Worm (Caenorhabditis elegans) whole organism, L1 larva: ENCODE results near the gene Y75B8A.18.

ENCODE experiments used
- C16A3.4 ChIP-seq: fragments of 150-350 bp; optimal IDR thresholded peaks from 2 replicates; lab custom pipeline; 2014; ENCODE audit warnings: missing biosample characterization, missing genetic modification characterization
- C34B4.2 ChIP-seq: sonication (generic microtip); optimal IDR thresholded peaks from 2 replicates; lab custom pipeline; 2017; ENCODE audit warnings: mild to moderate bottlenecking, missing genetic modification characterization, missing compliant biosample characterization
- F16B12.6 ChIP-seq: fragments of 150-350 bp; optimal IDR thresholded peaks from 2 replicates; lab custom pipeline; 2014; ENCODE audit warnings: missing biosample characterization, missing genetic modification characterization
- Y116A8C.19 ChIP-seq: sonication (generic microtip); optimal IDR thresholded peaks from 2 replicates; lab custom pipeline; 2016; ENCODE audit warnings: missing compliant biosample characterization, missing genetic modification characterization, borderline replicate concordance
- alr-1 ChIP-seq: fragments of 200-800 bp; sonication (Bioruptor generic); optimal IDR thresholded peaks from 2 replicates; lab custom pipeline; 2018; ENCODE audit warnings: borderline replicate concordance, mild to moderate bottlenecking, missing genetic modification characterization, missing compliant biosample characterization
- aly-2 ChIP-seq: fragments of 150-350 bp; optimal IDR thresholded peaks from 2 replicates; lab custom pipeline; 2014; ENCODE audit warnings: missing biosample characterization, missing genetic modification characterization
- ama-1 ChIP-seq: fragments of 150-350 bp; optimal IDR thresholded peaks from 2 replicates; lab custom pipeline; 2014
- ceh-63 ChIP-seq: fragments of 200-800 bp; sonication (Bioruptor generic); optimal IDR thresholded peaks from 2 replicates; lab custom pipeline; 2018; ENCODE audit warnings: mild to moderate bottlenecking, missing genetic modification characterization, missing compliant biosample characterization
- ceh-8 ChIP-seq: fragments of 200-800 bp; sonication (Bioruptor generic); optimal IDR thresholded peaks from 2 replicates; lab custom pipeline; 2018; ENCODE audit warnings: mild to moderate bottlenecking, missing genetic modification characterization, moderate library complexity, missing compliant biosample characterization
- ces-1 ChIP-seq: fragments of 150-350 bp; optimal IDR thresholded peaks from 2 replicates; lab custom pipeline; 2014; ENCODE audit warnings: missing biosample characterization, missing genetic modification reagents, missing genetic modification characterization
- dsc-1 ChIP-seq: sonication (generic microtip); optimal IDR thresholded peaks from 2 replicates; lab custom pipeline; 2016; ENCODE audit warnings: mild to moderate bottlenecking, missing genetic modification characterization, missing compliant biosample characterization
- efl-1 ChIP-seq, 4 experiments: fragments of 150-350 bp; optimal IDR thresholded peaks in 3 of 4; peaks in 1 of 4; 1 replicate in 1 of 4; 2 replicates in 3 of 4; lab custom pipeline; 2014; ENCODE audit warnings: missing biosample characterization in 2 of 4, missing genetic modification characterization in 2 of 4, missing genetic modification reagents in 2 of 4
- efl-3 ChIP-seq: fragments of 200-800 bp; sonication (Bioruptor generic); optimal IDR thresholded peaks from 2 replicates; lab custom pipeline; 2018; ENCODE audit warnings: mild to moderate bottlenecking, missing genetic modification characterization, missing compliant biosample characterization
- egl-13 ChIP-seq: sonication (generic microtip); optimal IDR thresholded peaks from 2 replicates; lab custom pipeline; 2016; ENCODE audit warnings: missing genotype, missing genetic modification reagents, missing genetic modification characterization, missing compliant biosample characterization
- egl-27 ChIP-seq, 2 experiments: fragments of 150-350 bp in 1 of 2; sonication (generic microtip); optimal IDR thresholded peaks; 3 replicates each; lab custom pipeline; 2017 to 2018; ENCODE audit warnings: missing biosample characterization in 2 of 2, missing genetic modification characterization in 2 of 2, missing genetic modification reagents in 2 of 2
- elt-2 ChIP-seq: sonication (generic microtip); optimal IDR thresholded peaks from 2 replicates; lab custom pipeline; 2016; ENCODE audit warnings: missing genetic modification characterization, mild to moderate bottlenecking, inconsistent platforms, missing compliant biosample characterization, missing genetic modification reagents
- elt-3 ChIP-seq, 6 experiments: fragments of 150-350 bp in 1 of 6; sonication (generic microtip); optimal IDR thresholded peaks; 2 replicates each; lab custom pipeline; 2017 to 2018; ENCODE audit warnings: missing biosample characterization in 6 of 6, missing genetic modification characterization in 6 of 6, inconsistent platforms in 1 of 6
- ets-5 ChIP-seq: fragments of 200-800 bp; sonication (Bioruptor generic); IDR thresholded peaks from 2 replicates; pipeline ENCODE4 v1.3.6; 2022; ENCODE audit warnings: missing genetic modification characterization, missing compliant biosample characterization
- fkh-10 ChIP-seq: sonication (generic microtip); optimal IDR thresholded peaks from 2 replicates; lab custom pipeline; 2017; ENCODE audit warnings: missing biosample characterization, missing genetic modification reagents, missing genetic modification characterization
- fkh-8 ChIP-seq: sonication (generic microtip); optimal IDR thresholded peaks from 2 replicates; lab custom pipeline; 2016; ENCODE audit warnings: mild to moderate bottlenecking, missing genetic modification characterization, missing compliant biosample characterization
- grh-1 ChIP-seq: fragments of 200-800 bp; sonication (Bioruptor generic); IDR thresholded peaks from 2 replicates; pipeline ENCODE4 v1.3.6; 2022; ENCODE audit warnings: missing genetic modification reagents, missing genetic modification characterization, missing compliant biosample characterization
- hpl-2 ChIP-seq: fragments of 150-350 bp; optimal IDR thresholded peaks from 2 replicates; lab custom pipeline; 2014; ENCODE audit warnings: missing biosample characterization, missing genetic modification reagents, missing genetic modification characterization
- isw-1 ChIP-seq: fragments of 200-800 bp; sonication (Bioruptor generic); IDR thresholded peaks from 2 replicates; pipeline ENCODE4 v1.3.6; 2022; ENCODE audit warnings: missing genetic modification characterization, missing compliant biosample characterization
- lin-13 ChIP-seq: fragments of 150-350 bp; optimal IDR thresholded peaks from 2 replicates; lab custom pipeline; 2014; ENCODE audit warnings: missing biosample characterization, missing genetic modification reagents, missing genetic modification characterization
- lin-14 ChIP-seq: fragments of 200-800 bp; sonication (Bioruptor generic); optimal IDR thresholded peaks from 2 replicates; lab custom pipeline; 2018; ENCODE audit warnings: mild to moderate bottlenecking, missing genetic modification characterization, moderate library complexity, missing compliant biosample characterization
- lin-39 ChIP-seq: fragments of 150-350 bp; optimal IDR thresholded peaks from 2 replicates; lab custom pipeline; 2014; ENCODE audit warnings: missing biosample characterization, missing genetic modification reagents, missing genetic modification characterization
- lir-3 ChIP-seq: sonication (generic microtip); optimal IDR thresholded peaks from 2 replicates; lab custom pipeline; 2016; ENCODE audit warnings: mild to moderate bottlenecking, missing genetic modification characterization, moderate library complexity, missing compliant biosample characterization; ENCODE audit not compliant: poor library complexity
- mab-9 ChIP-seq: fragments of 200-800 bp; sonication (Bioruptor generic); IDR thresholded peaks from 2 replicates; pipeline ENCODE4 v1.3.6; 2022; ENCODE audit warnings: missing genetic modification reagents, missing genetic modification characterization, missing compliant biosample characterization
- mdl-1 ChIP-seq, 2 experiments: fragments of 150-350 bp; optimal IDR thresholded peaks; 2 replicates each; lab custom pipeline; 2014 to 2017; ENCODE audit warnings: missing biosample characterization in 2 of 2, missing genetic modification characterization in 2 of 2, inconsistent platforms in 1 of 2
- nhr-19 ChIP-seq: fragments of 200-800 bp; sonication (Bioruptor generic); conservative IDR thresholded peaks from 2 replicates; pipeline ENCODE4 v1.3.6; 2022; ENCODE audit warnings: missing genetic modification characterization, missing compliant biosample characterization
- nhr-20 ChIP-seq: sonication (generic microtip); optimal IDR thresholded peaks from 2 replicates; lab custom pipeline; 2016; ENCODE audit warnings: mild to moderate bottlenecking, missing genetic modification characterization, missing compliant biosample characterization
- nhr-28 ChIP-seq: fragments of 150-350 bp; optimal IDR thresholded peaks from 2 replicates; lab custom pipeline; 2014; ENCODE audit warnings: missing biosample characterization, missing genetic modification characterization
- nhr-71 ChIP-seq: sonication (generic microtip); optimal IDR thresholded peaks from 2 replicates; lab custom pipeline; 2016; ENCODE audit warnings: mild to moderate bottlenecking, missing genetic modification characterization, moderate library complexity, missing compliant biosample characterization
- nhr-76 ChIP-seq: sonication (generic microtip); optimal IDR thresholded peaks from 2 replicates; lab custom pipeline; 2017; ENCODE audit warnings: missing biosample characterization, missing genetic modification characterization
- nhr-77 ChIP-seq: fragments of 150-350 bp; optimal IDR thresholded peaks from 2 replicates; lab custom pipeline; 2014; ENCODE audit warnings: missing biosample characterization, missing genetic modification characterization
- nhr-90 ChIP-seq: sonication (generic microtip); optimal IDR thresholded peaks from 2 replicates; lab custom pipeline; 2016; ENCODE audit warnings: mild to moderate bottlenecking, missing genetic modification characterization, missing compliant biosample characterization; ENCODE audit not compliant: poor library complexity
- pag-3 ChIP-seq: sonication (generic microtip); optimal IDR thresholded peaks from 2 replicates; lab custom pipeline; 2017; ENCODE audit warnings: missing genetic modification characterization, mild to moderate bottlenecking, missing compliant biosample characterization, antibody characterized with exemption, borderline replicate concordance; ENCODE audit not compliant: insufficient read depth
- pax-3 ChIP-seq: fragments of 200-800 bp; sonication (Bioruptor generic); optimal IDR thresholded peaks from 2 replicates; lab custom pipeline; 2018; ENCODE audit warnings: mild to moderate bottlenecking, missing genetic modification characterization, moderate library complexity, missing compliant biosample characterization
- rnt-1 ChIP-seq: sonication (generic microtip); optimal IDR thresholded peaks from 2 replicates; lab custom pipeline; 2016; ENCODE audit warnings: mild to moderate bottlenecking, missing genetic modification characterization, moderate library complexity, missing compliant biosample characterization
- skn-1 ChIP-seq: fragments of 150-350 bp; optimal IDR thresholded peaks from 2 replicates; lab custom pipeline; 2014; ENCODE audit warnings: missing biosample characterization, missing genetic modification characterization
- snpc-4 ChIP-seq: fragments of 150-350 bp; optimal IDR thresholded peaks from 2 replicates; lab custom pipeline; 2014; ENCODE audit warnings: missing biosample characterization, missing genetic modification characterization
- snu-23 ChIP-seq: sonication (generic microtip); optimal IDR thresholded peaks from 2 replicates; lab custom pipeline; 2016; ENCODE audit warnings: missing genetic modification characterization, missing compliant biosample characterization
- sptf-1 ChIP-seq: fragments of 150-350 bp; optimal IDR thresholded peaks from 2 replicates; lab custom pipeline; 2014; ENCODE audit warnings: missing biosample characterization, missing genetic modification characterization
- sup-37 ChIP-seq: fragments of 200-800 bp; sonication (Bioruptor generic); optimal IDR thresholded peaks from 2 replicates; lab custom pipeline; 2018; ENCODE audit warnings: mild to moderate bottlenecking, missing genetic modification characterization, missing compliant biosample characterization
- tbx-2 ChIP-seq: sonication (generic microtip); optimal IDR thresholded peaks from 2 replicates; lab custom pipeline; 2016; ENCODE audit warnings: missing genetic modification characterization, missing compliant biosample characterization
- unc-130 ChIP-seq: fragments of 150-350 bp; optimal IDR thresholded peaks from 2 replicates; lab custom pipeline; 2017; ENCODE audit warnings: missing biosample characterization, missing genetic modification characterization, inconsistent platforms
- unc-30 ChIP-seq: sonication (generic microtip); optimal IDR thresholded peaks from 2 replicates; lab custom pipeline; 2017; ENCODE audit warnings: missing biosample characterization, missing genetic modification characterization
- unc-98 ChIP-seq: fragments of 200-800 bp; sonication (Bioruptor generic); IDR thresholded peaks from 2 replicates; pipeline ENCODE4 v1.3.6; 2022; ENCODE audit warnings: missing genetic modification characterization, missing compliant biosample characterization
- vab-15 ChIP-seq: sonication (generic microtip); optimal IDR thresholded peaks from 2 replicates; lab custom pipeline; 2017; ENCODE audit warnings: missing genotype, mild to moderate bottlenecking, missing genetic modification characterization, missing compliant biosample characterization
- zag-1 ChIP-seq: fragments of 150-350 bp; optimal IDR thresholded peaks from 2 replicates; lab custom pipeline; 2014; ENCODE audit warnings: missing biosample characterization, missing genetic modification characterization
- zip-4 ChIP-seq: fragments of 200-800 bp; sonication (Bioruptor generic); optimal IDR thresholded peaks from 2 replicates; lab custom pipeline; 2018; ENCODE audit warnings: mild to moderate bottlenecking, missing genetic modification characterization, moderate library complexity, missing compliant biosample characterization

Y75B8A.18 gene

ce11 chrIII:12273598-12274090 lies 47.6 kb upstream of the Y75B8A.18 start, which contains the start of the genes Y75B8A.24 and Y75B8A.25 (continued):
- TF ChIP-seq unc-98 (GFP tag; lab: Robert Waterston, UW) (peak; percentile 81), C16A3.4 (tag; lab: Kevin White, UChicago) (peak; percentile 21), vab-15 (tag; lab: Kevin White, UChicago) (no peak), F16B12.6 (tag; lab: Kevin White, UChicago) (peak; percentile 51), nhr-77 (peak; percentile 27), pax-3 (tag; lab: Kevin White, UChicago) (peak; percentile 85), snpc-4 (tag; lab: Kevin White, UChicago) (peak; percentile 87), alr-1 (tag; lab: Kevin White, UChicago) (no peak), egl-27 (tag; optimal IDR thresholded peaks at IDR 0.05; lab: Kevin White, UChicago) (no peak), elt-3 (tag; optimal IDR thresholded peaks at IDR 0.05; lab: Kevin White, UChicago) (peak in 1 of 6 experiments; percentile 55), Y116A8C.19 (peak; percentile 78), lin-14 (no peak), unc-30 (no peak), mdl-1 (tag; optimal IDR thresholded peaks at IDR 0.05; lab: Kevin White, UChicago) (peak in 1 of 2 experiments; percentile 34), ama-1 (lab: Kevin White, UChicago) (no peak), aly-2 (tag; lab: Kevin White, UChicago) (peak; percentile 81), sup-37 (GFP tag; lab: Kevin White, UChicago) (peak; percentile 75), fkh-8 (tag; lab: Kevin White, UChicago) (peak; percentile 78), C34B4.2 (tag; lab: Kevin White, UChicago) (peak; percentile 56), efl-1 (optimal IDR thresholded peaks at IDR 0.05; lab: Kevin White, UChicago) (peak; percentile 87 to 90), efl-1 (GFP tag; optimal IDR thresholded peaks at IDR 0.05 in 1 of 2; lab: Kevin White, UChicago) (peak; percentile 85 to 98), mab-9 (GFP tag; lab: Robert Waterston, UW) (peak; percentile 86), lir-3 (no peak), skn-1 (tag; lab: Kevin White, UChicago) (peak; percentile 64), nhr-19 (GFP tag; lab: Robert Waterston, UW) (peak; percentile 86), lin-13 (GFP tag; lab: Kevin White, UChicago) (peak; percentile 46), nhr-20 (tag; lab: Kevin White, UChicago) (peak; percentile 84), zag-1 (no peak), ets-5 (GFP tag; lab: Robert Waterston, UW) (no peak), zip-4 (GFP tag; lab: Kevin White, UChicago) (peak; percentile 31), pag-3 (tag; lab: Kevin White, UChicago) (no peak), snu-23 (GFP tag; lab: Kevin White, UChicago) (peak; percentile 89), nhr-90 (tag; lab: Kevin White, UChicago) (peak; percentile 95), isw-1 (peak; percentile 81), elt-2 (tag; lab: Kevin White, UChicago) (peak; percentile 69), dsc-1 (tag; lab: Kevin White, UChicago) (peak; percentile 92), tbx-2 (tag; lab: Kevin White, UChicago) (peak; percentile 93), nhr-76 (tag; lab: Kevin White, UChicago) (no peak), ceh-8 (GFP tag; lab: Kevin White, UChicago) (peak; percentile 43), ces-1 (GFP tag; lab: Kevin White, UChicago) (no peak), nhr-71 (peak; percentile 92), rnt-1 (peak; percentile 99), egl-13 (peak; percentile 93), sptf-1 (no peak), nhr-28 (tag; lab: Kevin White, UChicago) (no peak), efl-3 (GFP tag; lab: Kevin White, UChicago) (peak; percentile 65), hpl-2 (no peak), lin-39 (peak; percentile 78), grh-1 (GFP tag; lab: Robert Waterston, UW) (peak; percentile 87), fkh-10 (GFP tag; lab: Kevin White, UChicago) (no peak), unc-130 (no peak), ceh-63 (no peak)
